Worm (Caenorhabditis elegans) whole organism, L3 larva: ENCODE measurements around the gene igdb-2.

ENCODE experiments used
- R02D3.7 ChIP-seq: fragments of 150-350 bp; optimal IDR thresholded peaks from 2 replicates; lab custom pipeline; 2014; ENCODE audit warnings: missing biosample characterization, missing genetic modification characterization
- ZK546.5 ChIP-seq: sonication (generic microtip); optimal IDR thresholded peaks from 2 replicates; lab custom pipeline; 2017; ENCODE audit warnings: missing biosample characterization, missing genetic modification characterization
- aly-2 ChIP-seq: fragments of 150-350 bp; optimal IDR thresholded peaks from 2 replicates; lab custom pipeline; 2014; ENCODE audit warnings: missing biosample characterization, missing genetic modification characterization
- ama-1 ChIP-seq: fragments of 150-350 bp; optimal IDR thresholded peaks from 2 replicates; lab custom pipeline; 2018
- ceh-16 ChIP-seq: sonication (generic microtip); optimal IDR thresholded peaks from 2 replicates; lab custom pipeline; 2017; ENCODE audit warnings: missing biosample characterization, missing genetic modification characterization
- ceh-28 ChIP-seq: fragments of 150-350 bp; optimal IDR thresholded peaks from 2 replicates; lab custom pipeline; 2014; ENCODE audit warnings: missing biosample characterization, missing genetic modification reagents, missing genetic modification characterization
- ceh-82 ChIP-seq: fragments of 150-350 bp; optimal IDR thresholded peaks from 2 replicates; lab custom pipeline; 2014; ENCODE audit warnings: missing biosample characterization, missing genetic modification characterization
- ceh-9 ChIP-seq: sonication (generic microtip); optimal IDR thresholded peaks from 2 replicates; lab custom pipeline; 2018; ENCODE audit warnings: missing biosample characterization, missing genetic modification characterization
- daf-12 ChIP-seq: fragments of 150-350 bp; optimal IDR thresholded peaks from 2 replicates; lab custom pipeline; 2014; ENCODE audit warnings: missing biosample characterization, missing genetic modification reagents, missing genetic modification characterization
- egl-27 ChIP-seq: sonication (generic microtip); optimal IDR thresholded peaks from 4 replicates; lab custom pipeline; 2017; ENCODE audit warnings: missing biosample characterization, missing genetic modification reagents, missing genetic modification characterization
- egl-5 ChIP-seq: fragments of 150-350 bp; optimal IDR thresholded peaks from 2 replicates; lab custom pipeline; 2017; ENCODE audit warnings: missing biosample characterization, missing genetic modification reagents, missing genetic modification characterization, inconsistent platforms
- elt-2 ChIP-seq: sonication (generic microtip); optimal IDR thresholded peaks from 2 replicates; lab custom pipeline; 2016; ENCODE audit warnings: missing genetic modification reagents, mild to moderate bottlenecking, missing genetic modification characterization, missing compliant biosample characterization
- elt-3 ChIP-seq, 3 experiments: fragments of 150-350 bp in 1 of 3; sonication (generic microtip) in 2 of 3; optimal IDR thresholded peaks; 2 replicates in 2 of 3; 4 replicates in 1 of 3; lab custom pipeline; 2014 to 2017; ENCODE audit warnings: missing biosample characterization in 3 of 3, missing genetic modification characterization in 3 of 3
- eor-1 ChIP-seq, 2 experiments: fragments of 150-350 bp; optimal IDR thresholded peaks; 2 replicates each; lab custom pipeline; 2014 to 2018; ENCODE audit warnings: missing biosample characterization in 2 of 2, missing genetic modification characterization in 2 of 2
- fkh-10 ChIP-seq: sonication (generic microtip); optimal IDR thresholded peaks from 2 replicates; lab custom pipeline; 2017; ENCODE audit warnings: missing biosample characterization, missing genetic modification reagents, missing genetic modification characterization
- fkh-2 ChIP-seq: fragments of 150-350 bp; optimal IDR thresholded peaks from 2 replicates; lab custom pipeline; 2014; ENCODE audit warnings: missing biosample characterization, missing genetic modification reagents, missing genetic modification characterization
- fos-1 ChIP-seq: fragments of 150-350 bp; optimal IDR thresholded peaks from 2 replicates; lab custom pipeline; 2014; ENCODE audit warnings: missing biosample characterization, missing genetic modification characterization
- hmg-11 ChIP-seq: sonication (generic microtip); optimal IDR thresholded peaks from 2 replicates; lab custom pipeline; 2016; ENCODE audit warnings: missing genetic modification characterization, missing compliant biosample characterization
- jun-1 ChIP-seq: fragments of 150-350 bp; optimal IDR thresholded peaks from 2 replicates; lab custom pipeline; 2014; ENCODE audit warnings: missing biosample characterization, missing genetic modification reagents, missing genetic modification characterization
- lin-15B ChIP-seq: fragments of 150-350 bp; optimal IDR thresholded peaks from 2 replicates; lab custom pipeline; 2014; ENCODE audit warnings: missing biosample characterization, missing genetic modification characterization
- lin-39 ChIP-seq: fragments of 150-350 bp; optimal IDR thresholded peaks from 2 replicates; lab custom pipeline; 2018; ENCODE audit warnings: missing biosample characterization, missing genetic modification reagents, missing genetic modification characterization
- lsy-12 ChIP-seq: sonication (generic microtip); optimal IDR thresholded peaks from 2 replicates; lab custom pipeline; 2016; ENCODE audit warnings: mild to moderate bottlenecking, missing genetic modification characterization, missing compliant biosample characterization
- mdl-1 ChIP-seq: fragments of 150-350 bp; optimal IDR thresholded peaks from 2 replicates; lab custom pipeline; 2014; ENCODE audit warnings: missing biosample characterization, missing genetic modification characterization
- mml-1 ChIP-seq: fragments of 150-350 bp; sonication (generic microtip); optimal IDR thresholded peaks from 3 replicates; lab custom pipeline; 2014; ENCODE audit warnings: missing biosample characterization, missing genetic modification characterization
- nfya-1 ChIP-seq: sonication (generic microtip); optimal IDR thresholded peaks from 2 replicates; lab custom pipeline; 2017; ENCODE audit warnings: missing genetic modification characterization, mild to moderate bottlenecking, missing compliant biosample characterization, antibody characterized with exemption, moderate library complexity; ENCODE audit not compliant: insufficient read depth
- nhr-11 ChIP-seq: fragments of 150-350 bp; optimal IDR thresholded peaks from 2 replicates; lab custom pipeline; 2014; ENCODE audit warnings: missing biosample characterization, missing genetic modification characterization
- nhr-12 ChIP-seq: fragments of 150-350 bp; optimal IDR thresholded peaks from 2 replicates; lab custom pipeline; 2014; ENCODE audit warnings: missing biosample characterization, missing genetic modification characterization
- nhr-23 ChIP-seq: fragments of 150-350 bp; optimal IDR thresholded peaks from 2 replicates; lab custom pipeline; 2014; ENCODE audit warnings: missing biosample characterization, missing genetic modification reagents, missing genetic modification characterization
- nhr-237 ChIP-seq: fragments of 150-350 bp; optimal IDR thresholded peaks from 2 replicates; lab custom pipeline; 2014; ENCODE audit warnings: missing biosample characterization, missing genetic modification characterization
- nhr-25 ChIP-seq: sonication (generic microtip); optimal IDR thresholded peaks from 2 replicates; lab custom pipeline; 2017; ENCODE audit warnings: missing biosample characterization, missing genetic modification characterization
- nhr-43 ChIP-seq: sonication (generic microtip); optimal IDR thresholded peaks from 2 replicates; lab custom pipeline; 2016; ENCODE audit warnings: mild to moderate bottlenecking, missing genetic modification characterization, missing compliant biosample characterization; ENCODE audit not compliant: poor library complexity, severe bottlenecking
- nhr-67 ChIP-seq: fragments of 150-350 bp; optimal IDR thresholded peaks from 2 replicates; lab custom pipeline; 2014; ENCODE audit warnings: missing biosample characterization, missing genetic modification characterization
- nhr-77 ChIP-seq: fragments of 150-350 bp; optimal IDR thresholded peaks from 2 replicates; lab custom pipeline; 2014; ENCODE audit warnings: missing biosample characterization, missing genetic modification characterization
- pqm-1 ChIP-seq: fragments of 150-350 bp; optimal IDR thresholded peaks from 2 replicates; lab custom pipeline; 2017; ENCODE audit warnings: missing biosample characterization, missing genetic modification characterization, inconsistent platforms
- sea-2 ChIP-seq: fragments of 150-350 bp; sonication (generic microtip); optimal IDR thresholded peaks from 4 replicates; lab custom pipeline; 2014; ENCODE audit warnings: missing biosample characterization, missing genetic modification reagents, missing genetic modification characterization
- skn-1 ChIP-seq: fragments of 150-350 bp; optimal IDR thresholded peaks from 2 replicates; lab custom pipeline; 2014; ENCODE audit warnings: missing biosample characterization, missing genetic modification characterization
- snpc-4 ChIP-seq: fragments of 150-350 bp; optimal IDR thresholded peaks from 2 replicates; lab custom pipeline; 2014; ENCODE audit warnings: missing biosample characterization, missing genetic modification characterization
- tbx-2 ChIP-seq: sonication (generic microtip); optimal IDR thresholded peaks from 2 replicates; lab custom pipeline; 2016; ENCODE audit warnings: mild to moderate bottlenecking, missing genetic modification characterization, missing compliant biosample characterization
- unc-39 ChIP-seq: sonication (generic microtip); optimal IDR thresholded peaks from 4 replicates; lab custom pipeline; 2017; ENCODE audit warnings: missing biosample characterization, missing genetic modification characterization
- ztf-11 ChIP-seq: fragments of 150-350 bp; optimal IDR thresholded peaks from 2 replicates; lab custom pipeline; 2014; ENCODE audit warnings: missing biosample characterization, missing genetic modification characterization

Gene igdb-2

ce11 chrIV:12441715-12442114, 26.7 kb upstream of the igdb-2 start, which contains the start of gene C25G4.17:
Gene C25G4.17 (plus strand): TSS chrIV:12442015.
- TF ChIP-seq egl-5 (tag; lab: Kevin White, UChicago) (no peak), ama-1 (lab: Kevin White, UChicago) (no peak), daf-12 (no peak), nhr-237 (tag; lab: Kevin White, UChicago) (no peak), unc-39 (tag; lab: Kevin White, UChicago) (no peak), elt-2 (no peak), aly-2 (tag; lab: Kevin White, UChicago) (no peak), lin-39 (tag; lab: Kevin White, UChicago) (no peak), ztf-11 (tag; lab: Kevin White, UChicago) (no peak)

ce11 chrIV:12443936-12444335, 24.5 kb upstream of the igdb-2 start, which contains the start of gene C25G4.2:
Gene C25G4.2 (minus strand): TSS chrIV:12444035.
- no peak for TF ChIP-seq nhr-12 (tag; lab: Kevin White, UChicago)
- TF ChIP-seq tbx-2 (tag; lab: Kevin White, UChicago) = no peak
- TF ChIP-seq skn-1 (tag; lab: Kevin White, UChicago) = no peak
- no peak for TF ChIP-seq snpc-4 (tag; lab: Kevin White, UChicago)
- TF ChIP-seq ztf-11 (tag; lab: Kevin White, UChicago) = no peak
- TF ChIP-seq elt-2 = no peak
- TF ChIP-seq lsy-12 (tag; lab: Kevin White, UChicago) = no peak
- TF ChIP-seq nfya-1 (tag; lab: Kevin White, UChicago) = no peak
- TF ChIP-seq nhr-77 (tag; lab: Kevin White, UChicago) = no peak

DNA sequence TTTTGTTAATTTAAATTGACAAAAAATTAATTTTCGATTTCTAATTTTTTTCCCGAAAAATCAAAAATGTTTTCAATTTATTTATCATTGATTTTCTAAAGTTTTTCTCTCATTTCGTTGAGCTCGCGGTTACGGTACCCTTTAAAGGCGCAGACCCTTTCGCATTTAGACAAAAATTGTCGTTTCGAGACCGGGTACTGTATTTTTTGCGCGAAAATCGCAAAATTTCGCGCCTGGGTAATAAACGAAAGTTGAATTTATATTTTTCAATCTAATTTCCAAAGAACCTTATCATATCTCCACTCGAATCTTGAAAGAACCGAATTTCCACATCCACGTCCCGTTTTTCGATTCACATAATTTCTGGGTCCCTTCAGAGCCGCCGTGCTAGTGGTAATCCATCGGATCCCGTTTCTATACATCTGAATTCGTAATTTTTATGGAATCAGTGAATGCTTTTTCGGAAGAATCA, 23.0 kb upstream of the igdb-2 start, which contains the start of gene C25G4.3:
TSS of gene C25G4.3 (minus strand) at position 422 of the 472 bp plus-strand sequence.
- TF ChIP-seq ama-1 (lab: Kevin White, UChicago) = no peak
- no peak for TF ChIP-seq ceh-28 (tag; lab: Kevin White, UChicago)
- no peak for TF ChIP-seq nhr-25
- no peak for TF ChIP-seq lsy-12 (tag; lab: Kevin White, UChicago)
- no peak for TF ChIP-seq fkh-2 (tag; lab: Kevin White, UChicago)
- TF ChIP-seq ZK546.5 (tag; lab: Kevin White, UChicago) = no peak
- no peak for TF ChIP-seq egl-27 (tag; lab: Kevin White, UChicago)
- no peak for TF ChIP-seq mml-1 (tag; lab: Kevin White, UChicago)
- no peak for TF ChIP-seq nhr-77 (tag; lab: Kevin White, UChicago)
- no peak for TF ChIP-seq eor-1 (tag; optimal IDR thresholded peaks at IDR 0.05; lab: Kevin White, UChicago)
- TF ChIP-seq fos-1 = no peak
- no peak for TF ChIP-seq sea-2 (GFP tag; lab: Kevin White, UChicago)
- no peak for TF ChIP-seq skn-1 (tag; lab: Kevin White, UChicago)
- no peak for TF ChIP-seq mdl-1 (tag; lab: Kevin White, UChicago)
- TF ChIP-seq fkh-10 = no peak
- TF ChIP-seq nhr-43 (tag; lab: Kevin White, UChicago) = no peak
- no peak for TF ChIP-seq ceh-82
- TF ChIP-seq hmg-11 (tag; lab: Kevin White, UChicago) = no peak
- no peak for TF ChIP-seq ceh-16
- TF ChIP-seq nhr-67 (tag; lab: Kevin White, UChicago) = no peak

DNA sequence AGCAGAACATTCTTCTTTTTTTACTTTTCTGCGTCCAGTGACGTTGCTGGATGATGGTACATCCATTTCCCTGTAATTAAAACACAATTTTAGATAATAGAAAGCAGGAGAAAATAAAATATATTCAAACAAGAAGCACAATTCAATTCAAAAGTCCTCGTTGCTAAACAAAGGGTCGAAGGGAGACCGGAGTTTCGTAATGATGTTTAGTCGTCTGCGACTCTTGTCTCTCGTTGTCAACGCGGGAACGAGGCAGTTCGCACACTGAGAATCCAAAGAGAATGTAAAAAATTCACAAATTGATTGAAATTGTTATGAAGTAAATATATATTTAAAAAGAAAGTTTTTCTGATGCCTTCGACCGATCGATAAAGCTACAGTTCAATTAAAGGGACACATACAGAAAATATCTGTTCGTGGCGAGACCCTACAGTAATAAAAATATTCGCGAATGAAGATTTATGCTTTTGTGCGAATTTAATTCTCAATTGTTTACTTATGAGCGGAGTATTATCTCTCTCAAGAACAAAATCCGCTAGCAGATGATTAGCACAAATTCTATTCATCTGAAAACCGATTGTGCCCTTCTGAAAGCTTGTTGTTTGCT, 17.1 kb upstream of the igdb-2 start, which contains the start of gene dpy-26:
TSS of gene dpy-26 (minus strand) at position 111 of the 607 bp plus-strand sequence.
- TF ChIP-seq lin-39 (tag; lab: Kevin White, UChicago) (peak; percentile 27), nhr-77 (tag; lab: Kevin White, UChicago) (no peak), aly-2 (tag; lab: Kevin White, UChicago) (no peak), lin-15B (tag; lab: Kevin White, UChicago) (peak; percentile 51), nhr-25 (peak; percentile 30), jun-1 (tag; lab: Kevin White, UChicago) (no peak), egl-27 (tag; lab: Kevin White, UChicago) (no peak), nhr-23 (tag; lab: Kevin White, UChicago) (peak; percentile 38), nhr-11 (tag; lab: Kevin White, UChicago) (no peak), elt-3 (tag; optimal IDR thresholded peaks at IDR 0.05; lab: Kevin White, UChicago) (no peak), nhr-12 (tag; lab: Kevin White, UChicago) (no peak), R02D3.7 (tag; lab: Kevin White, UChicago) (no peak), snpc-4 (tag; lab: Kevin White, UChicago) (no peak), ceh-9 (tag; lab: Kevin White, UChicago) (no peak), elt-2 (no peak), pqm-1 (tag; lab: Kevin White, UChicago) (no peak)
